Fruit fly (Drosophila melanogaster): ENCODE measurements around the gene Mpi.

Mpi gene

dm6 chr3R:9808946-9809545 is 49.6 kb downstream of the Mpi start, which contains the start of gene FBXO11 (continued):
- TF ChIP-seq corto (GFP tag; optimal IDR thresholded peaks at IDR 0.05) (no peak), MTF-1 (GFP tag; optimal IDR thresholded peaks at IDR 0.05; ENCODE audit: borderline replicate concordance) (no peak), wor (GFP tag; IDR thresholded peaks at IDR 0.05) (no peak), CHES-1-like (GFP tag; optimal IDR thresholded peaks at IDR 0.05) (peak; percentile 58), CG14441 (GFP tag; IDR thresholded peaks at IDR 0.05) (no peak), CG1647 (GFP tag; optimal IDR thresholded peaks at IDR 0.05) (no peak), CG16813 (GFP tag; IDR thresholded peaks at IDR 0.05; ENCODE audit: partially characterized antibody) (peak; percentile 18; the same call in 1 of the 3 replicates), Lhr (GFP tag; optimal IDR thresholded peaks at IDR 0.05) (peak; percentile 52), ro (GFP tag; IDR thresholded peaks at IDR 0.05) (no peak), CG1603 (tag; optimal IDR thresholded peaks at IDR 0.05) (no peak), CG17612 (GFP tag; IDR thresholded peaks at IDR 0.05) (no peak), CG12236 (GFP tag; optimal IDR thresholded peaks at IDR 0.05) (no peak), nau (GFP tag; optimal IDR thresholded peaks at IDR 0.05) (no peak), CG10366 (GFP tag; IDR thresholded peaks at IDR 0.05) (no peak), zfh2 (GFP tag; optimal IDR thresholded peaks at IDR 0.05) (no peak), CG7987 (GFP tag; optimal IDR thresholded peaks at IDR 0.05) (peak; percentile 12), hkb (optimal IDR thresholded peaks at IDR 0.05) (peak; percentile 72), hkb (GFP tag; IDR thresholded peaks at IDR 0.05) (no peak), otp (GFP tag; IDR thresholded peaks at IDR 0.05) (no peak), D19B (GFP tag; optimal IDR thresholded peaks at IDR 0.05) (no peak), CG17328 (GFP tag; IDR thresholded peaks at IDR 0.05) (no peak), unpg (GFP tag; optimal IDR thresholded peaks at IDR 0.05) (no peak), CG11696 (GFP tag; IDR thresholded peaks at IDR 0.05) (no peak), sd (tag; optimal IDR thresholded peaks at IDR 0.05) (no peak), aop (GFP tag; IDR thresholded peaks at IDR 0.05) (no peak), CG8388 (GFP tag; optimal IDR thresholded peaks at IDR 0.05) (no peak), Blimp-1 (GFP tag; optimal IDR thresholded peaks at IDR 0.05) (no peak), CG12155 (GFP tag; optimal IDR thresholded peaks at IDR 0.05) (no peak), al (GFP tag; IDR thresholded peaks at IDR 0.05) (no peak), CG15479 (GFP tag; optimal IDR thresholded peaks at IDR 0.05) (no peak), CG4854 (GFP tag; optimal IDR thresholded peaks at IDR 0.05) (no peak), CG6765 (GFP tag; optimal IDR thresholded peaks at IDR 0.05) (no peak), vnd (GFP tag; IDR thresholded peaks at IDR 0.05; ENCODE audit: partially characterized antibody) (0 out of 3 replicates have a peak, but pooled peaks have one; percentile 24), klu (GFP tag; IDR thresholded peaks at IDR 0.05) (no peak), CG2712 (tag; optimal IDR thresholded peaks at IDR 0.05) (no peak), onecut (GFP tag; IDR thresholded peaks at IDR 0.05) (no peak), mld (GFP tag; IDR thresholded peaks at IDR 0.05; ENCODE audit: partially characterized antibody) (no peak), CG10959 (GFP tag; IDR thresholded peaks at IDR 0.05) (no peak), HmgD (GFP tag; optimal IDR thresholded peaks at IDR 0.05) (peak; percentile 75), eve (GFP tag; optimal IDR thresholded peaks at IDR 0.05) (no peak), lola (GFP tag; optimal IDR thresholded peaks at IDR 0.05) (no peak), fd96Cb (tag; optimal IDR thresholded peaks at IDR 0.05) (no peak), cad (GFP tag; optimal IDR thresholded peaks at IDR 0.05) (no peak), CG11093 (GFP tag; IDR thresholded peaks at IDR 0.05) (no peak), ci (GFP tag; IDR thresholded peaks at IDR 0.05) (peak; percentile 8; the same call in 1 of the 3 replicates), Med (GFP tag) (peak; percentile 80), zfh1 (GFP tag; IDR thresholded peaks at IDR 0.05) (no peak), tx (GFP tag; optimal IDR thresholded peaks at IDR 0.05) (no peak), ATbp (GFP tag; optimal IDR thresholded peaks at IDR 0.05) (no peak), emc (GFP tag; optimal IDR thresholded peaks at IDR 0.05) (no peak), BtbVII (GFP tag; optimal IDR thresholded peaks at IDR 0.05) (peak; percentile 30)

All from whole organism, embryonic.